Worm (Caenorhabditis elegans): Measurements from ENCODE around the gene ZK757.10.

DNA sequence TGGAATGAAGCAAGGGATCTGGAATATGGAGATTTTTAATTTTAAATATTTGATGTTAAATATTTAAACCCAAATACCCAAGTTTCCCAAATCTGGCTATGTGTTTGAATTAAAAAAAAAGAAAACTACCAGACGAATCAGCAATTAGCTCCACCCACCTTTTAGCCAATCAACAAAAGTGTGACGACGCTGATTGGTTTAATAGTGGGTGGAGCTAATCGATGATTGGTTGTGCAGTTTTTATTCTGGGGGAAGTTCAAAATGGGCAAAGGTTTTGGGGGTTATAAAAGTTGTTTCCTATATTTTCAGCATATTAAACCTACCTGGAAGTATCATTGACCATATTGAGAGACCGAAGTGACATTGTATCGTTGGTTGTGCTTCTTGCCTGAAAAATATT is 2.5 kb upstream of the ZK757.10 start:
- TF ChIP-seq ref-1 (GFP tag; conservative IDR thresholded peaks at IDR 0.05), result no peak
- TF ChIP-seq tab-1 (GFP tag; IDR thresholded peaks at IDR 0.05), result no peak
- TF ChIP-seq ztf-29 (GFP tag; IDR thresholded peaks at IDR 0.05), result no peak
- no peak for TF ChIP-seq T22C8.4 (GFP tag; IDR thresholded peaks at IDR 0.05)
- TF ChIP-seq cog-1 (tag; optimal IDR thresholded peaks at IDR 0.05), result no peak
